Worm (Caenorhabditis elegans) whole organism, L3 larva: ENCODE results near the gene C06G3.3.

Experiments used
- ceh-82 ChIP-seq: fragments of 150-350 bp; optimal IDR thresholded peaks from 2 replicates; lab custom pipeline; 2014; ENCODE audit warnings: missing biosample characterization, missing genetic modification characterization
- lin-39 ChIP-seq: fragments of 150-350 bp; optimal IDR thresholded peaks from 2 replicates; lab custom pipeline; 2018; ENCODE audit warnings: missing biosample characterization, missing genetic modification reagents, missing genetic modification characterization
- nfya-1 ChIP-seq: sonication (generic microtip); optimal IDR thresholded peaks from 2 replicates; lab custom pipeline; 2017; ENCODE audit warnings: missing genetic modification characterization, mild to moderate bottlenecking, missing compliant biosample characterization, antibody characterized with exemption, moderate library complexity; ENCODE audit not compliant: insufficient read depth
- nhr-28 ChIP-seq: fragments of 150-350 bp; optimal IDR thresholded peaks from 2 replicates; lab custom pipeline; 2014; ENCODE audit warnings: missing biosample characterization, missing genetic modification characterization
- nhr-67 ChIP-seq: fragments of 150-350 bp; optimal IDR thresholded peaks from 2 replicates; lab custom pipeline; 2014; ENCODE audit warnings: missing biosample characterization, missing genetic modification characterization

- no peak for TF ChIP-seq nfya-1 (tag; lab: Kevin White, UChicago)
- TF ChIP-seq nhr-67 (tag; lab: Kevin White, UChicago), result no peak
- TF ChIP-seq nhr-28 (tag; lab: Kevin White, UChicago), result no peak
- TF ChIP-seq lin-39, result no peak
- no peak for TF ChIP-seq ceh-82
Observed at ce11 chrIV:7025835-7026234, 10.1 kb upstream of the C06G3.3 start.
